Worm (Caenorhabditis elegans): ENCODE results near the gene C49C8.2.

C49C8.2 gene

ce11 chrIV:8679225-8679624 is 28.3 kb downstream of the C49C8.2 start, which contains the start of gene nlp-60:
Gene nlp-60 (minus strand): TSS chrIV:8679325.
- no peak for TF ChIP-seq sea-1 (GFP tag; conservative IDR thresholded peaks at IDR 0.05)

ce11 chrIV:8686510-8686909 is 35.6 kb downstream of the C49C8.2 start, which contains the start of gene pole-2:
Gene pole-2 (minus strand): TSS chrIV:8686610.
- TF ChIP-seq ceh-13 (GFP tag; optimal IDR thresholded peaks at IDR 0.05) (no peak), flt-1 (GFP tag; IDR thresholded peaks at IDR 0.05) (no peak), scrt-1 (GFP tag; IDR thresholded peaks at IDR 0.05) (no peak), ceh-36 (tag; optimal IDR thresholded peaks at IDR 0.05) (no peak), tbx-11 (GFP tag; IDR thresholded peaks at IDR 0.05) (no peak), ets-7 (tag; optimal IDR thresholded peaks at IDR 0.05) (no peak), hnd-1 (tag; optimal IDR thresholded peaks at IDR 0.05) (no peak), tra-4 (tag; optimal IDR thresholded peaks at IDR 0.05) (no peak), pes-1 (GFP tag; IDR thresholded peaks at IDR 0.05) (no peak), aly-1 (tag; optimal IDR thresholded peaks at IDR 0.05) (no peak), B0310.2 (tag; optimal IDR thresholded peaks at IDR 0.05) (no peak), F13C5.2 (tag; optimal IDR thresholded peaks at IDR 0.05) (no peak), sea-1 (GFP tag; conservative IDR thresholded peaks at IDR 0.05) (no peak), tbx-37 (GFP tag; conservative IDR thresholded peaks at IDR 0.05) (no peak)

- TF ChIP-seq tra-4 (tag; optimal IDR thresholded peaks at IDR 0.05) (no peak), hmg-4 (GFP tag; optimal IDR thresholded peaks at IDR 0.05) (no peak), B0310.2 (tag; optimal IDR thresholded peaks at IDR 0.05) (no peak), pes-1 (GFP tag; IDR thresholded peaks at IDR 0.05) (no peak), ceh-13 (GFP tag; optimal IDR thresholded peaks at IDR 0.05) (no peak), scrt-1 (GFP tag; IDR thresholded peaks at IDR 0.05) (no peak)
Measured at ce11 chrIV:8686966-8687365, 36.1 kb downstream of the C49C8.2 start.

ce11 chrIV:8687605-8688191 is 36.8 kb downstream of the C49C8.2 start, which contains the start of gene snrp-3:
Gene snrp-3 (minus strand): TSS chrIV:8687810.
- TF ChIP-seq ets-7 (tag; optimal IDR thresholded peaks at IDR 0.05), result no peak
- peak; percentile 41 for TF ChIP-seq F13C5.2 (tag; optimal IDR thresholded peaks at IDR 0.05)

DNA sequence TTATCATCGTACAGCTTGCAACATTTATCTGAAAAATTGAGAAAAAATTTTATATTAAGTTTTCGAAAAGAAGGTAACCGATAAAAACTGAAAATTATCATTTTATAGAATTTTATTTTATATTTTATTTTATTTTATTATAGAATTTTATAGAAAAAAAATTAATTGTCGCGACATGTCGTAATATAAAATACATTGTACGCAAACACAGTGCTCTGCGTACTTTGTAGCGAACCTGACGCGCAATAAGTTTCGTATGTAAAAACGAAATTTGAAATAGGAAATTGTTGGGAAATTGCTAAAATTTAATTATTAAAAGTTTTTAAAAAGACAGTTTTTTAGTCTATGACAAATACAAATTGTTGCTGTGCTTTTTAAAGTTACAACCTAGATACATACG is 40.6 kb downstream of the C49C8.2 start, which contains the start of the genes hst-1 and ints-6:
Gene hst-1 (minus strand): TSS at position 28 of the 400 bp plus-strand sequence.
Gene ints-6 (plus strand): TSS at position 260 of the 400 bp plus-strand sequence.
- TF ChIP-seq ceh-13 (GFP tag; optimal IDR thresholded peaks at IDR 0.05) (no peak), B0310.2 (tag; optimal IDR thresholded peaks at IDR 0.05) (no peak), aly-1 (tag; optimal IDR thresholded peaks at IDR 0.05) (no peak), hmg-4 (GFP tag; optimal IDR thresholded peaks at IDR 0.05) (no peak), tra-4 (tag; optimal IDR thresholded peaks at IDR 0.05) (no peak), ceh-36 (tag; optimal IDR thresholded peaks at IDR 0.05) (no peak)

ce11 chrIV:8697436-8697835 is 46.5 kb downstream of the C49C8.2 start, which contains the start of gene ttll-11:
Gene ttll-11 (plus strand): TSS chrIV:8697736.
- no peak for TF ChIP-seq scrt-1 (GFP tag; IDR thresholded peaks at IDR 0.05)
- no peak for TF ChIP-seq ets-7 (tag; optimal IDR thresholded peaks at IDR 0.05)
- TF ChIP-seq hmbx-1 (tag; optimal IDR thresholded peaks at IDR 0.05), result no peak
- TF ChIP-seq F13C5.2 (tag; optimal IDR thresholded peaks at IDR 0.05), result no peak
- no peak for TF ChIP-seq hnd-1 (tag; optimal IDR thresholded peaks at IDR 0.05)
- no peak for TF ChIP-seq ceh-13 (GFP tag; optimal IDR thresholded peaks at IDR 0.05)
- TF ChIP-seq aly-1 (tag; optimal IDR thresholded peaks at IDR 0.05), result no peak
- no peak for TF ChIP-seq sea-1 (GFP tag; conservative IDR thresholded peaks at IDR 0.05)
- no peak for TF ChIP-seq tbx-11 (GFP tag; IDR thresholded peaks at IDR 0.05)
- no peak for TF ChIP-seq pes-1 (GFP tag; IDR thresholded peaks at IDR 0.05)
- TF ChIP-seq ama-1 (optimal IDR thresholded peaks at IDR 0.05), result no peak
- TF ChIP-seq ceh-36 (tag; optimal IDR thresholded peaks at IDR 0.05), result no peak
- no peak for TF ChIP-seq tbx-37 (GFP tag; conservative IDR thresholded peaks at IDR 0.05)
- TF ChIP-seq B0310.2 (tag; optimal IDR thresholded peaks at IDR 0.05), result no peak
- TF ChIP-seq hmg-4 (GFP tag; optimal IDR thresholded peaks at IDR 0.05), result no peak
- TF ChIP-seq tra-4 (tag; optimal IDR thresholded peaks at IDR 0.05), result no peak
- no peak for TF ChIP-seq flt-1 (GFP tag; IDR thresholded peaks at IDR 0.05)

Data from whole organism, early embryonic.